Fruit fly (Drosophila melanogaster) whole organism, embryonic: ENCODE measurements around the gene CG31636.
A peak's percentile ranks its signal among the peaks of the same experiment; 100 is the strongest.

ENCODE experiments used
- Abd-B ChIP-seq: fragments of 200-800 bp; sonication (Bioruptor generic); optimal IDR thresholded peaks from 2 replicates; lab custom pipeline; 2018; ENCODE audit warnings: missing biosample characterization, mild to moderate bottlenecking, missing genetic modification characterization, moderate library complexity
- Asciz ChIP-seq: fragments of 200-800 bp; sonication (Bioruptor generic); optimal IDR thresholded peaks from 2 replicates; lab custom pipeline; 2017; ENCODE audit warnings: missing biosample characterization, mild to moderate bottlenecking, missing genetic modification characterization, missing genetic modification reagents
- B-H1 ChIP-seq: fragments of 200-800 bp; sonication (Bioruptor generic); IDR thresholded peaks from 3 replicates; pipeline ENCODE4 v1.3.6; 2022; ENCODE audit warnings: missing biosample characterization, missing genetic modification characterization
- CG10147 ChIP-seq: fragments of 200-800 bp; sonication (Bioruptor generic); optimal IDR thresholded peaks from 2 replicates; lab custom pipeline; 2019; ENCODE audit warnings: missing biosample characterization, mild to moderate bottlenecking, missing genetic modification characterization, moderate library complexity
- CG10321 ChIP-seq: fragments of 200-800 bp; sonication (Bioruptor generic); IDR thresholded peaks from 2 replicates; pipeline ENCODE4 v1.3.6; 2022; ENCODE audit warnings: missing biosample characterization, missing genetic modification characterization
- CG10366 ChIP-seq: fragments of 200-800 bp; sonication (Bioruptor generic); IDR thresholded peaks from 2 replicates; pipeline ENCODE4 v1.3.6; 2022; ENCODE audit warnings: missing biosample characterization, missing genetic modification characterization
- CG10431 ChIP-seq: fragments of 200-800 bp; sonication (Bioruptor generic); optimal IDR thresholded peaks from 3 replicates; lab custom pipeline; 2018; ENCODE audit warnings: missing biosample characterization, mild to moderate bottlenecking, missing genetic modification characterization
- CG11085 ChIP-seq: fragments of 200-800 bp; sonication (Bioruptor generic); IDR thresholded peaks from 2 replicates; pipeline ENCODE4 v1.3.6; 2022; ENCODE audit warnings: missing biosample characterization, missing genetic modification characterization
- CG12299 ChIP-seq: fragments of 200-800 bp; sonication (Bioruptor generic); optimal IDR thresholded peaks from 2 replicates; lab custom pipeline; 2018; ENCODE audit warnings: missing biosample characterization, mild to moderate bottlenecking, missing genetic modification characterization
- CG13123 ChIP-seq: fragments of 200-800 bp; sonication (Bioruptor generic); optimal IDR thresholded peaks from 2 replicates; lab custom pipeline; 2016; ENCODE audit warnings: missing biosample characterization, missing genetic modification characterization
- CG13424 ChIP-seq: fragments of 200-800 bp; sonication (Bioruptor generic); optimal IDR thresholded peaks from 2 replicates; lab custom pipeline; 2019; ENCODE audit warnings: missing biosample characterization, mild to moderate bottlenecking, missing genetic modification characterization, moderate library complexity
- CG13775 ChIP-seq: fragments of 200-800 bp; sonication (Bioruptor generic); optimal IDR thresholded peaks from 3 replicates; lab custom pipeline; 2017; ENCODE audit warnings: missing biosample characterization, mild to moderate bottlenecking, missing genetic modification characterization
- CG14667 ChIP-seq: fragments of 200-800 bp; sonication (Bioruptor generic); IDR thresholded peaks from 2 replicates; pipeline ENCODE4 v1.3.6; 2022; ENCODE audit warnings: missing biosample characterization, missing genetic modification characterization
- CG14860 ChIP-seq: fragments of 200-800 bp; sonication (Bioruptor generic); IDR thresholded peaks from 3 replicates; pipeline ENCODE4 v1.3.6; 2022; ENCODE audit warnings: missing biosample characterization, missing genetic modification characterization; ENCODE audit not compliant: partially characterized antibody
- CG2889 ChIP-seq: fragments of 200-800 bp; sonication (Bioruptor generic); IDR thresholded peaks from 3 replicates; pipeline ENCODE4 v1.3.6; 2022; ENCODE audit warnings: missing biosample characterization, missing genetic modification characterization
- CG34224 ChIP-seq: fragments of 200-800 bp; sonication (Bioruptor generic); IDR thresholded peaks from 3 replicates; pipeline ENCODE4 v1.3.6; 2022; ENCODE audit warnings: missing biosample characterization, missing genetic modification characterization; ENCODE audit not compliant: partially characterized antibody
- CG3995 ChIP-seq: fragments of 200-800 bp; sonication (Bioruptor generic); optimal IDR thresholded peaks from 3 replicates; lab custom pipeline; 2016; ENCODE audit warnings: missing biosample characterization, missing genetic modification characterization
- CG43689 ChIP-seq: fragments of 200-800 bp; sonication (Bioruptor generic); IDR thresholded peaks from 2 replicates; pipeline ENCODE4 v1.3.6; 2022; ENCODE audit warnings: missing biosample characterization, missing genetic modification characterization
- CG4730 ChIP-seq: fragments of 200-800 bp; sonication (Bioruptor generic); IDR thresholded peaks from 2 replicates; pipeline ENCODE4 v1.3.6; 2022; ENCODE audit warnings: missing biosample characterization, missing genetic modification characterization
- CG6683 ChIP-seq: fragments of 200-800 bp; sonication (Bioruptor generic); optimal IDR thresholded peaks from 2 replicates; lab custom pipeline; 2017; ENCODE audit warnings: missing biosample characterization, mild to moderate bottlenecking, missing genetic modification characterization, missing genetic modification reagents
- CG6689 ChIP-seq: fragments of 200-800 bp; sonication (Bioruptor generic); IDR thresholded peaks from 2 replicates; pipeline ENCODE4 v1.3.6; 2022; ENCODE audit warnings: missing biosample characterization, missing genetic modification characterization
- CG7357 ChIP-seq: fragments of 200-800 bp; sonication (Bioruptor generic); IDR thresholded peaks from 3 replicates; pipeline ENCODE4 v1.3.6; 2022; ENCODE audit warnings: missing biosample characterization, missing genetic modification characterization
- CG7745 ChIP-seq: fragments of 200-800 bp; sonication (Bioruptor generic); optimal IDR thresholded peaks from 2 replicates; lab custom pipeline; 2018; ENCODE audit warnings: missing biosample characterization, mild to moderate bottlenecking, missing genetic modification characterization, moderate library complexity
- CG8290 ChIP-seq, 3 experiments: fragments of 200-800 bp; sonication (Bioruptor generic); optimal IDR thresholded peaks; 2 replicates each; lab custom pipeline; 2016 to 2019; ENCODE audit warnings: missing biosample characterization in 3 of 3, missing genetic modification characterization in 3 of 3, mild to moderate bottlenecking in 2 of 3, moderate library complexity in 1 of 3
- CG9437 ChIP-seq: fragments of 200-800 bp; sonication (Bioruptor generic); optimal IDR thresholded peaks from 2 replicates; lab custom pipeline; 2018; ENCODE audit warnings: missing biosample characterization, mild to moderate bottlenecking, missing genetic modification characterization
- CTCF ChIP-seq: fragments of 200-800 bp; sonication (Bioruptor generic); optimal IDR thresholded peaks from 2 replicates; lab custom pipeline; 2017; ENCODE audit warnings: missing biosample characterization, mild to moderate bottlenecking, missing genetic modification characterization, moderate library complexity
- Dip3 ChIP-seq: fragments of 200-800 bp; sonication (Bioruptor generic); optimal IDR thresholded peaks from 3 replicates; lab custom pipeline; 2016; ENCODE audit warnings: missing biosample characterization, missing genetic modification characterization
- Dref ChIP-seq: fragments of 200-800 bp; sonication (Bioruptor generic); IDR thresholded peaks from 2 replicates; pipeline ENCODE4 v1.3.6; 2022; ENCODE audit warnings: missing biosample characterization, missing genetic modification characterization
- Drgx ChIP-seq: fragments of 200-800 bp; sonication (Bioruptor generic); IDR thresholded peaks from 2 replicates; pipeline ENCODE4 v1.3.6; 2022; ENCODE audit warnings: missing biosample characterization, missing genetic modification characterization
- Gug ChIP-seq: fragments of 200-800 bp; sonication (Bioruptor generic); IDR thresholded peaks from 4 replicates; pipeline ENCODE4 v1.3.6; 2022; ENCODE audit warnings: missing biosample characterization, missing genetic modification characterization
- Mes4 ChIP-seq: fragments of 200-800 bp; sonication (Bioruptor generic); optimal IDR thresholded peaks from 2 replicates; lab custom pipeline; 2016; ENCODE audit warnings: missing biosample characterization, missing genetic modification characterization
- Rx ChIP-seq: fragments of 200-800 bp; sonication (Bioruptor generic); IDR thresholded peaks from 2 replicates; pipeline ENCODE4 v1.3.6; 2022; ENCODE audit warnings: missing biosample characterization, missing genetic modification characterization
- Sox102F ChIP-seq: fragments of 200-800 bp; sonication (Bioruptor generic); optimal IDR thresholded peaks from 2 replicates; lab custom pipeline; 2018; ENCODE audit warnings: missing biosample characterization, mild to moderate bottlenecking, missing genetic modification characterization, moderate library complexity
- Vsx1 ChIP-seq: fragments of 200-800 bp; sonication (Bioruptor generic); optimal IDR thresholded peaks from 2 replicates; lab custom pipeline; 2017; ENCODE audit warnings: missing biosample characterization, mild to moderate bottlenecking, missing genetic modification characterization, missing genetic modification reagents
- YL-1 ChIP-seq: fragments of 200-800 bp; sonication (Bioruptor generic); optimal IDR thresholded peaks from 3 replicates; lab custom pipeline; 2017; ENCODE audit warnings: missing biosample characterization, mild to moderate bottlenecking, missing genetic modification characterization
- ato ChIP-seq: fragments of 200-800 bp; sonication (Bioruptor generic); IDR thresholded peaks from 2 replicates; pipeline ENCODE4 v1.3.6; 2022; ENCODE audit warnings: missing biosample characterization, missing genetic modification characterization; ENCODE audit not compliant: partially characterized antibody
- ci ChIP-seq: fragments of 200-800 bp; sonication (Bioruptor generic); IDR thresholded peaks from 3 replicates; pipeline ENCODE4 v1.3.6; 2022; ENCODE audit warnings: missing biosample characterization, missing genetic modification characterization
- crc ChIP-seq: fragments of 200-800 bp; sonication (Bioruptor generic); optimal IDR thresholded peaks from 2 replicates; lab custom pipeline; 2016; ENCODE audit warnings: missing biosample characterization, missing genetic modification characterization
- dimm ChIP-seq: fragments of 200-800 bp; sonication (Bioruptor generic); IDR thresholded peaks from 2 replicates; pipeline ENCODE4 v1.3.6; 2022; ENCODE audit warnings: missing biosample characterization, missing genetic modification characterization
- esg ChIP-seq: fragments of 200-800 bp; sonication (Bioruptor generic); conservative IDR thresholded peaks from 2 replicates; pipeline ENCODE4 v1.3.6; 2022; ENCODE audit warnings: missing biosample characterization, missing genetic modification characterization
- eve ChIP-seq, 2 experiments: fragments of >200 bp; optimal IDR thresholded peaks; 2 replicates each; lab custom pipeline; 2017; ENCODE audit warnings: missing biosample characterization in 2 of 2, missing genetic modification characterization in 2 of 2
- gro ChIP-seq: fragments of 200-800 bp; sonication (Bioruptor generic); optimal IDR thresholded peaks from 2 replicates; lab custom pipeline; 2016; ENCODE audit warnings: missing biosample characterization, missing genetic modification characterization
- lmd ChIP-seq: fragments of 200-800 bp; sonication (Bioruptor generic); IDR thresholded peaks from 2 replicates; pipeline ENCODE4 v1.3.6; 2022; ENCODE audit warnings: missing biosample characterization, missing genetic modification characterization
- mam ChIP-seq: fragments of 200-800 bp; sonication (Bioruptor generic); optimal IDR thresholded peaks from 3 replicates; lab custom pipeline; 2016; ENCODE audit warnings: missing biosample characterization, missing genetic modification characterization
- p53 ChIP-seq: fragments of 200-800 bp; sonication (Bioruptor generic); optimal IDR thresholded peaks from 2 replicates; lab custom pipeline; 2016; ENCODE audit warnings: missing biosample characterization, missing genetic modification characterization
- pnt ChIP-seq: fragments of 200-800 bp; sonication (Bioruptor generic); optimal IDR thresholded peaks from 3 replicates; lab custom pipeline; 2016; ENCODE audit warnings: missing biosample characterization, missing genetic modification characterization
- sob ChIP-seq: fragments of 200-800 bp; sonication (Bioruptor generic); IDR thresholded peaks from 2 replicates; pipeline ENCODE4 v1.3.6; 2022; ENCODE audit warnings: missing biosample characterization, missing genetic modification characterization
- wor ChIP-seq: fragments of 200-800 bp; sonication (Bioruptor generic); IDR thresholded peaks from 2 replicates; pipeline ENCODE4 v1.3.6; 2022; ENCODE audit warnings: missing biosample characterization, missing genetic modification characterization
- yki ChIP-seq: fragments of >200 bp; optimal IDR thresholded peaks from 3 replicates; lab custom pipeline; 2018

CG31636 gene

DNA sequence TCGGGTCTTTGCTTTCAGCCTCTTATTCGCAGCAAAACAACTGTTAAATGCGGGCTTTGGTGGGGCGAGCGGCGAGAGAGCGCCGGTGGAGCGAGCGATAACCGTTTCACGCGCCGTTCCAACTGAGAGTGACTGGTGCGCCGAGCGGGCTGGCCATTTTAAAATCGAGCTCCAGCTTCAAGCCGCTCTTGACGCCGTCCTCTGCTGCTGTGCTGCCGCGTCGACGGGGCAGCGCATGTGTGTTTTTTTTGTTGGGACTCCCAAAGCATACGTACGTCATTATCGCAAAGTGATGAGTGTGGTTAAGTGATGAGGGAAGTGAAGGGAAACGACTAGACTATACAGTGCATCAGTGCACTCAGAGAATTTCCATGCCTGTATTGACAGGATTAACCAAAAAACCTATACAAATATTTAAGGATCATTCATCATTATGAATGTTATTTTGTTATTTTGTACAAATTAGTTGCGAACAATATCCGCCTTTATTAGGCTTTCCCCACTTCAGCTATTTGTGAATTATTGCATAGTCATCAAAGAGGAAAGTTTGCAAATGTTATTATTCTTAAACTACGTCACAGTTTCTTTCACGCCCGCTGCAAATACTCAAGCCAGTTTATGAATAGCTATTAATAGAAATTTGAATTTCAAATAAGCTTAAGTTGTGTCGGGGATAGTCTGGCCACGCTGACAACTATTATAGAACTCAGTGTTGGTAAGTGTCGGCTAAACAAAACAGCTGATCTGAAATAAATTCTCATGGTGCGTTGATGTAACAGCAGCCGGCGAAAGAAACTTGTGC is 15.5 kb upstream of the CG31636 start, which contains the start of gene Spn27A (continued):
- no peak; the same call in 1 of the 2 replicates for TF ChIP-seq CG14667
- no peak for TF ChIP-seq CG10431 (GFP tag; lab: Kevin White, UChicago)
- no peak for TF ChIP-seq ato (GFP tag; lab: Robert Waterston, UW)
- peak; percentile 59 for TF ChIP-seq Dip3 (GFP tag; lab: Kevin White, UChicago)
- peak; percentile 37; the same call in 2 of the 3 replicates for TF ChIP-seq CG34224
- peak; percentile 56 for TF ChIP-seq CG9437 (GFP tag; lab: Kevin White, UChicago)
- peak; percentile 29; the same call in 1 of the 2 replicates for TF ChIP-seq lmd (GFP tag; lab: Robert Waterston, UW)
- peak; percentile 30 for TF ChIP-seq CG10147
- peak; percentile 31 for TF ChIP-seq CTCF (GFP tag; lab: Kevin White, UChicago)
- TF ChIP-seq Asciz (GFP tag; lab: Kevin White, UChicago), result peak; percentile 64
- TF ChIP-seq wor (GFP tag; lab: Robert Waterston, UW), result no peak; the same call in 1 of the 2 replicates
- no peak for TF ChIP-seq CG2889
- TF ChIP-seq sob (GFP tag; lab: Robert Waterston, UW), result 0 out of 2 replicates have a peak, but pooled peaks have one; percentile 35
- peak; percentile 65 for TF ChIP-seq Drgx (GFP tag; lab: Robert Waterston, UW)
- TF ChIP-seq gro (GFP tag; lab: Kevin White, UChicago), result peak; percentile 58
- TF ChIP-seq Gug, result 0 out of 4 replicates have a peak, but pooled peaks have one; percentile 9
- TF ChIP-seq Rx (GFP tag; lab: Robert Waterston, UW), result no peak
- peak; percentile 71 for TF ChIP-seq mam (GFP tag; lab: Kevin White, UChicago)
- TF ChIP-seq CG3995, result peak; percentile 57
- TF ChIP-seq eve (GFP tag; optimal IDR thresholded peaks at IDR 0.05; lab: Kevin White, UChicago), result no peak
- TF ChIP-seq Mes4 (GFP tag; lab: Kevin White, UChicago), result peak; percentile 27
- no peak for TF ChIP-seq CG43689 (GFP tag; lab: Robert Waterston, UW)
- TF ChIP-seq dimm, result no peak
- no peak; the same call in 1 of the 2 replicates for TF ChIP-seq esg (GFP tag; lab: Robert Waterston, UW)
- peak; percentile 59 for TF ChIP-seq Abd-B (GFP tag; lab: Kevin White, UChicago)
- peak; percentile 44; the same call in 1 of the 3 replicates for TF ChIP-seq CG7357 (GFP tag; lab: Robert Waterston, UW)
- TF ChIP-seq CG13775 (GFP tag; lab: Kevin White, UChicago), result peak; percentile 56
- TF ChIP-seq CG14860 (GFP tag; lab: Robert Waterston, UW), result no peak
- TF ChIP-seq p53 (GFP tag; lab: Kevin White, UChicago), result peak; percentile 58
- peak; percentile 61 for TF ChIP-seq CG13424 (tag; lab: Kevin White, UChicago)
- TF ChIP-seq CG13123 (GFP tag; lab: Kevin White, UChicago), result no peak
- TF ChIP-seq CG8290 (GFP tag; optimal IDR thresholded peaks at IDR 0.05; lab: Kevin White, UChicago), result peak; percentile 34
- peak in 1 of 2 experiments; percentile 55 for TF ChIP-seq CG8290 (tag; optimal IDR thresholded peaks at IDR 0.05; lab: Kevin White, UChicago)
- TF ChIP-seq yki (lab: Kevin White, UChicago), result no peak
- TF ChIP-seq Dref (GFP tag; lab: Robert Waterston, UW), result 0 out of 2 replicates have a peak, but pooled peaks have one; percentile 33
- TF ChIP-seq Sox102F (GFP tag; lab: Kevin White, UChicago), result no peak
- TF ChIP-seq CG11085, result no peak
- TF ChIP-seq B-H1, result 0 out of 3 replicates have a peak, but pooled peaks have one; percentile 32
- TF ChIP-seq ci, result 0 out of 3 replicates have a peak, but pooled peaks have one; percentile 51
- TF ChIP-seq CG6689 (GFP tag; lab: Robert Waterston, UW), result 0 out of 2 replicates have a peak, but pooled peaks have one; percentile 10
- TF ChIP-seq crc, result peak; percentile 37
- no peak for TF ChIP-seq CG6683 (GFP tag; lab: Kevin White, UChicago)
- TF ChIP-seq Vsx1, result no peak
- peak; percentile 45 for TF ChIP-seq YL-1 (GFP tag; lab: Kevin White, UChicago)
- TF ChIP-seq CG10366 (GFP tag; lab: Robert Waterston, UW), result peak; percentile 49; the same call in 1 of the 2 replicates
- TF ChIP-seq CG4730 (GFP tag; lab: Robert Waterston, UW), result 0 out of 2 replicates have a peak, but pooled peaks have one; percentile 25
- peak; percentile 55 for TF ChIP-seq pnt (GFP tag; lab: Kevin White, UChicago)
- TF ChIP-seq CG7745 (tag; lab: Kevin White, UChicago), result no peak
- no peak for TF ChIP-seq CG10321 (GFP tag; lab: Robert Waterston, UW)
- peak; percentile 52 for TF ChIP-seq CG12299 (tag; lab: Kevin White, UChicago)
